Worm (Caenorhabditis elegans) whole organism, L3 larva: ENCODE measurements around the gene F35E8.6.

ENCODE experiments used
- R02D3.7 ChIP-seq: fragments of 150-350 bp; optimal IDR thresholded peaks from 2 replicates; lab custom pipeline; 2014; ENCODE audit warnings: missing biosample characterization, missing genetic modification characterization
- ZK546.5 ChIP-seq: sonication (generic microtip); optimal IDR thresholded peaks from 2 replicates; lab custom pipeline; 2017; ENCODE audit warnings: missing biosample characterization, missing genetic modification characterization
- aly-2 ChIP-seq: fragments of 150-350 bp; optimal IDR thresholded peaks from 2 replicates; lab custom pipeline; 2014; ENCODE audit warnings: missing biosample characterization, missing genetic modification characterization
- ama-1 ChIP-seq: fragments of 150-350 bp; optimal IDR thresholded peaks from 2 replicates; lab custom pipeline; 2018
- ceh-16 ChIP-seq: sonication (generic microtip); optimal IDR thresholded peaks from 2 replicates; lab custom pipeline; 2017; ENCODE audit warnings: missing biosample characterization, missing genetic modification characterization
- ceh-82 ChIP-seq: fragments of 150-350 bp; optimal IDR thresholded peaks from 2 replicates; lab custom pipeline; 2014; ENCODE audit warnings: missing biosample characterization, missing genetic modification characterization
- ceh-9 ChIP-seq: sonication (generic microtip); optimal IDR thresholded peaks from 2 replicates; lab custom pipeline; 2018; ENCODE audit warnings: missing biosample characterization, missing genetic modification characterization
- egl-27 ChIP-seq: sonication (generic microtip); optimal IDR thresholded peaks from 4 replicates; lab custom pipeline; 2017; ENCODE audit warnings: missing biosample characterization, missing genetic modification reagents, missing genetic modification characterization
- egl-5 ChIP-seq: fragments of 150-350 bp; optimal IDR thresholded peaks from 2 replicates; lab custom pipeline; 2017; ENCODE audit warnings: missing biosample characterization, missing genetic modification reagents, missing genetic modification characterization, inconsistent platforms
- elt-1 ChIP-seq: fragments of 150-350 bp; optimal IDR thresholded peaks from 2 replicates; lab custom pipeline; 2014; ENCODE audit warnings: missing biosample characterization, missing genetic modification characterization
- elt-2 ChIP-seq: sonication (generic microtip); optimal IDR thresholded peaks from 2 replicates; lab custom pipeline; 2016; ENCODE audit warnings: missing genetic modification reagents, mild to moderate bottlenecking, missing genetic modification characterization, missing compliant biosample characterization
- elt-3 ChIP-seq, 3 experiments: fragments of 150-350 bp in 1 of 3; sonication (generic microtip) in 2 of 3; optimal IDR thresholded peaks; 2 replicates in 2 of 3; 4 replicates in 1 of 3; lab custom pipeline; 2014 to 2017; ENCODE audit warnings: missing biosample characterization in 3 of 3, missing genetic modification characterization in 3 of 3
- eor-1 ChIP-seq, 2 experiments: fragments of 150-350 bp; optimal IDR thresholded peaks; 2 replicates each; lab custom pipeline; 2014 to 2018; ENCODE audit warnings: missing biosample characterization in 2 of 2, missing genetic modification characterization in 2 of 2
- fkh-2 ChIP-seq: fragments of 150-350 bp; optimal IDR thresholded peaks from 2 replicates; lab custom pipeline; 2014; ENCODE audit warnings: missing biosample characterization, missing genetic modification reagents, missing genetic modification characterization
- fos-1 ChIP-seq: fragments of 150-350 bp; optimal IDR thresholded peaks from 2 replicates; lab custom pipeline; 2014; ENCODE audit warnings: missing biosample characterization, missing genetic modification characterization
- jun-1 ChIP-seq: fragments of 150-350 bp; optimal IDR thresholded peaks from 2 replicates; lab custom pipeline; 2014; ENCODE audit warnings: missing biosample characterization, missing genetic modification reagents, missing genetic modification characterization
- lin-15B ChIP-seq: fragments of 150-350 bp; optimal IDR thresholded peaks from 2 replicates; lab custom pipeline; 2014; ENCODE audit warnings: missing biosample characterization, missing genetic modification characterization
- lin-39 ChIP-seq: fragments of 150-350 bp; optimal IDR thresholded peaks from 2 replicates; lab custom pipeline; 2018; ENCODE audit warnings: missing biosample characterization, missing genetic modification reagents, missing genetic modification characterization
- lsy-12 ChIP-seq: sonication (generic microtip); optimal IDR thresholded peaks from 2 replicates; lab custom pipeline; 2016; ENCODE audit warnings: mild to moderate bottlenecking, missing genetic modification characterization, missing compliant biosample characterization
- mdl-1 ChIP-seq: fragments of 150-350 bp; optimal IDR thresholded peaks from 2 replicates; lab custom pipeline; 2014; ENCODE audit warnings: missing biosample characterization, missing genetic modification characterization
- mml-1 ChIP-seq: fragments of 150-350 bp; sonication (generic microtip); optimal IDR thresholded peaks from 3 replicates; lab custom pipeline; 2014; ENCODE audit warnings: missing biosample characterization, missing genetic modification characterization
- nfya-1 ChIP-seq: sonication (generic microtip); optimal IDR thresholded peaks from 2 replicates; lab custom pipeline; 2017; ENCODE audit warnings: missing genetic modification characterization, mild to moderate bottlenecking, missing compliant biosample characterization, antibody characterized with exemption, moderate library complexity; ENCODE audit not compliant: insufficient read depth
- nhr-11 ChIP-seq: fragments of 150-350 bp; optimal IDR thresholded peaks from 2 replicates; lab custom pipeline; 2014; ENCODE audit warnings: missing biosample characterization, missing genetic modification characterization
- nhr-12 ChIP-seq: fragments of 150-350 bp; optimal IDR thresholded peaks from 2 replicates; lab custom pipeline; 2014; ENCODE audit warnings: missing biosample characterization, missing genetic modification characterization
- nhr-237 ChIP-seq: fragments of 150-350 bp; optimal IDR thresholded peaks from 2 replicates; lab custom pipeline; 2014; ENCODE audit warnings: missing biosample characterization, missing genetic modification characterization
- nhr-25 ChIP-seq: sonication (generic microtip); optimal IDR thresholded peaks from 2 replicates; lab custom pipeline; 2017; ENCODE audit warnings: missing biosample characterization, missing genetic modification characterization
- nhr-28 ChIP-seq: fragments of 150-350 bp; optimal IDR thresholded peaks from 2 replicates; lab custom pipeline; 2014; ENCODE audit warnings: missing biosample characterization, missing genetic modification characterization
- nhr-43 ChIP-seq: sonication (generic microtip); optimal IDR thresholded peaks from 2 replicates; lab custom pipeline; 2016; ENCODE audit warnings: mild to moderate bottlenecking, missing genetic modification characterization, missing compliant biosample characterization; ENCODE audit not compliant: poor library complexity, severe bottlenecking
- pha-4 ChIP-seq: fragments of 150-350 bp; optimal IDR thresholded peaks from 2 replicates; lab custom pipeline; 2014; ENCODE audit warnings: missing biosample characterization, missing genetic modification reagents, missing genetic modification characterization
- pqm-1 ChIP-seq: fragments of 150-350 bp; optimal IDR thresholded peaks from 2 replicates; lab custom pipeline; 2017; ENCODE audit warnings: missing biosample characterization, missing genetic modification characterization, inconsistent platforms
- sea-2 ChIP-seq: fragments of 150-350 bp; sonication (generic microtip); optimal IDR thresholded peaks from 4 replicates; lab custom pipeline; 2014; ENCODE audit warnings: missing biosample characterization, missing genetic modification reagents, missing genetic modification characterization
- skn-1 ChIP-seq: fragments of 150-350 bp; optimal IDR thresholded peaks from 2 replicates; lab custom pipeline; 2014; ENCODE audit warnings: missing biosample characterization, missing genetic modification characterization
- snpc-4 ChIP-seq: fragments of 150-350 bp; optimal IDR thresholded peaks from 2 replicates; lab custom pipeline; 2014; ENCODE audit warnings: missing biosample characterization, missing genetic modification characterization
- tbx-2 ChIP-seq: sonication (generic microtip); optimal IDR thresholded peaks from 2 replicates; lab custom pipeline; 2016; ENCODE audit warnings: mild to moderate bottlenecking, missing genetic modification characterization, missing compliant biosample characterization
- unc-39 ChIP-seq: sonication (generic microtip); optimal IDR thresholded peaks from 4 replicates; lab custom pipeline; 2017; ENCODE audit warnings: missing biosample characterization, missing genetic modification characterization
- unc-62 ChIP-seq: fragments of 150-350 bp; sonication (generic microtip); optimal IDR thresholded peaks from 4 replicates; lab custom pipeline; 2014; ENCODE audit warnings: missing biosample characterization, missing genetic modification reagents, missing genetic modification characterization
- zag-1 ChIP-seq: fragments of 150-350 bp; optimal IDR thresholded peaks from 2 replicates; lab custom pipeline; 2014; ENCODE audit warnings: missing biosample characterization, missing genetic modification characterization
- ztf-4 ChIP-seq: fragments of 150-350 bp; optimal IDR thresholded peaks from 2 replicates; lab custom pipeline; 2014; ENCODE audit warnings: missing biosample characterization, missing genetic modification characterization

Gene F35E8.6

ce11 chrV:15891279-15891678, 20.7 kb upstream of the F35E8.6 start:
- no peak for TF ChIP-seq mml-1 (tag; lab: Kevin White, UChicago)
- TF ChIP-seq ceh-82 (tag; lab: Kevin White, UChicago): no peak
- TF ChIP-seq elt-3 (tag; optimal IDR thresholded peaks at IDR 0.05; lab: Kevin White, UChicago): no peak
- no peak for TF ChIP-seq eor-1 (tag; optimal IDR thresholded peaks at IDR 0.05; lab: Kevin White, UChicago)
- TF ChIP-seq nfya-1 (tag; lab: Kevin White, UChicago): no peak
- no peak for TF ChIP-seq zag-1 (tag; lab: Kevin White, UChicago)
- no peak for TF ChIP-seq fos-1 (tag; lab: Kevin White, UChicago)
- TF ChIP-seq aly-2: no peak
- peak; percentile 73 for TF ChIP-seq pqm-1
- TF ChIP-seq nhr-25 (tag; lab: Kevin White, UChicago): no peak
- TF ChIP-seq unc-62 (GFP tag; lab: Kevin White, UChicago): no peak
- TF ChIP-seq elt-2 (tag; lab: Kevin White, UChicago): peak; percentile 68
- TF ChIP-seq nhr-28 (tag; lab: Kevin White, UChicago): no peak
- no peak for TF ChIP-seq skn-1 (tag; lab: Kevin White, UChicago)
- TF ChIP-seq egl-27 (tag; lab: Kevin White, UChicago): no peak
- TF ChIP-seq sea-2 (GFP tag; lab: Kevin White, UChicago): no peak
- TF ChIP-seq lin-39 (tag; lab: Kevin White, UChicago): no peak
- TF ChIP-seq tbx-2 (tag; lab: Kevin White, UChicago): no peak
- TF ChIP-seq snpc-4: no peak
- TF ChIP-seq egl-5 (tag; lab: Kevin White, UChicago): no peak
- TF ChIP-seq lin-15B (tag; lab: Kevin White, UChicago): no peak
- no peak for TF ChIP-seq ceh-16 (tag; lab: Kevin White, UChicago)
- peak; percentile 77 for TF ChIP-seq pha-4 (tag; lab: Kevin White, UChicago)
- TF ChIP-seq nhr-43 (tag; lab: Kevin White, UChicago): no peak

ce11 chrV:15891761-15892160, 20.2 kb upstream of the F35E8.6 start, which contains the start of gene T06C12.12:
TSS of gene T06C12.12 (plus strand) at chrV:15892061.
- TF ChIP-seq lsy-12: no peak
- TF ChIP-seq nhr-12 (tag; lab: Kevin White, UChicago): no peak
- no peak for TF ChIP-seq tbx-2 (tag; lab: Kevin White, UChicago)

- TF ChIP-seq nhr-237 (tag; lab: Kevin White, UChicago) (no peak), ceh-9 (tag; lab: Kevin White, UChicago) (no peak), aly-2 (no peak), ztf-4 (tag; lab: Kevin White, UChicago) (no peak), nhr-11 (tag; lab: Kevin White, UChicago) (no peak), ama-1 (no peak)
These were observed 19.3 kb upstream of the F35E8.6 start, which contains the start of gene T06C12.11 for ce11 chrV:15892696-15893095. TSS of gene T06C12.11 (plus strand) at chrV:15892996.

- TF ChIP-seq jun-1 (tag; lab: Kevin White, UChicago) (no peak), ceh-16 (tag; lab: Kevin White, UChicago) (no peak), ZK546.5 (tag; lab: Kevin White, UChicago) (no peak), unc-62 (GFP tag; lab: Kevin White, UChicago) (no peak), mdl-1 (tag; lab: Kevin White, UChicago) (no peak), nfya-1 (tag; lab: Kevin White, UChicago) (no peak), elt-1 (no peak), sea-2 (GFP tag; lab: Kevin White, UChicago) (no peak), tbx-2 (tag; lab: Kevin White, UChicago) (no peak), aly-2 (no peak), skn-1 (tag; lab: Kevin White, UChicago) (no peak), ama-1 (no peak), R02D3.7 (tag; lab: Kevin White, UChicago) (no peak), nhr-237 (tag; lab: Kevin White, UChicago) (no peak), nhr-12 (tag; lab: Kevin White, UChicago) (no peak), lin-15B (tag; lab: Kevin White, UChicago) (no peak), ceh-9 (tag; lab: Kevin White, UChicago) (no peak), fkh-2 (tag; lab: Kevin White, UChicago) (no peak), unc-39 (tag; lab: Kevin White, UChicago) (no peak)
These were observed 15.3 kb upstream of the F35E8.6 start, which contains the start of gene nhr-213 for ce11 chrV:15896671-15897070. TSS of gene nhr-213 (minus strand) at chrV:15896771.
